Fruit fly (Drosophila melanogaster) whole organism, embryonic: ENCODE results near the gene CG18063.

Experiments used
- Abd-B ChIP-seq: fragments of 200-800 bp; sonication (Bioruptor generic); optimal IDR thresholded peaks from 2 replicates; lab custom pipeline; 2018; ENCODE audit warnings: missing biosample characterization, mild to moderate bottlenecking, missing genetic modification characterization, moderate library complexity
- B-H2 ChIP-seq: fragments of 200-800 bp; sonication (Bioruptor generic); optimal IDR thresholded peaks from 2 replicates; lab custom pipeline; 2018; ENCODE audit warnings: missing biosample characterization, mild to moderate bottlenecking, missing genetic modification characterization
- BEAF-32 ChIP-seq: fragments of 200-800 bp; sonication (Bioruptor generic); optimal IDR thresholded peaks from 3 replicates; lab custom pipeline; 2017; ENCODE audit warnings: missing biosample characterization, missing genetic modification characterization, mild to moderate bottlenecking, moderate library complexity, missing genetic modification reagents
- Bgb ChIP-seq: fragments of 200-800 bp; sonication (Bioruptor generic); IDR thresholded peaks from 2 replicates; pipeline ENCODE4 v1.3.6; 2022; ENCODE audit warnings: missing biosample characterization, missing genetic modification characterization; ENCODE audit not compliant: partially characterized antibody
- Blimp-1 ChIP-seq: fragments of 200-800 bp; sonication (Bioruptor generic); optimal IDR thresholded peaks from 3 replicates; lab custom pipeline; 2018; ENCODE audit warnings: missing biosample characterization, missing genetic modification characterization, mild to moderate bottlenecking, moderate library complexity, missing genetic modification reagents
- CG12769 ChIP-seq: fragments of 200-800 bp; sonication (Bioruptor generic); optimal IDR thresholded peaks from 2 replicates; lab custom pipeline; 2019; ENCODE audit warnings: missing biosample characterization, mild to moderate bottlenecking, missing genetic modification characterization, moderate library complexity
- CG14014 ChIP-seq: fragments of 200-800 bp; sonication (Bioruptor generic); IDR thresholded peaks from 2 replicates; pipeline ENCODE4 v1.3.6; 2022; ENCODE audit warnings: missing biosample characterization, missing genetic modification characterization
- CG14050 ChIP-seq: fragments of 200-800 bp; sonication (Bioruptor generic); IDR thresholded peaks from 3 replicates; pipeline ENCODE4 v1.3.6; 2022; ENCODE audit warnings: missing biosample characterization, missing genetic modification characterization
- CG1832 ChIP-seq: fragments of 200-800 bp; sonication (Bioruptor generic); optimal IDR thresholded peaks from 2 replicates; lab custom pipeline; 2017; ENCODE audit warnings: missing biosample characterization, mild to moderate bottlenecking, missing genetic modification characterization, inconsistent platforms
- CG6254 ChIP-seq: fragments of 200-800 bp; sonication (Bioruptor generic); optimal IDR thresholded peaks from 3 replicates; lab custom pipeline; 2017; ENCODE audit warnings: mild to moderate bottlenecking, missing biosample characterization, missing genetic modification reagents, missing genetic modification characterization
- CG6791 ChIP-seq: fragments of 200-800 bp; sonication (Bioruptor generic); IDR thresholded peaks from 3 replicates; pipeline ENCODE4 v1.3.6; 2022; ENCODE audit warnings: missing biosample characterization, missing genetic modification characterization; ENCODE audit not compliant: partially characterized antibody
- CG7271 ChIP-seq: fragments of 200-800 bp; sonication (Bioruptor generic); optimal IDR thresholded peaks from 2 replicates; lab custom pipeline; 2018; ENCODE audit warnings: missing biosample characterization, mild to moderate bottlenecking, missing genetic modification characterization, moderate library complexity
- CG8359 ChIP-seq: fragments of 200-800 bp; sonication (Bioruptor generic); optimal IDR thresholded peaks from 2 replicates; lab custom pipeline; 2017; ENCODE audit warnings: missing biosample characterization, mild to moderate bottlenecking, missing genetic modification characterization, borderline replicate concordance
- D19A ChIP-seq: fragments of 200-800 bp; optimal IDR thresholded peaks from 3 replicates; lab custom pipeline; 2019; ENCODE audit warnings: missing biosample characterization, mild to moderate bottlenecking, missing genetic modification characterization, moderate library complexity
- Dfd ChIP-seq, 2 experiments: fragments of >200 bp; optimal IDR thresholded peaks; 2 replicates each; lab custom pipeline; 2017; ENCODE audit warnings: missing biosample characterization in 2 of 2, missing genetic modification characterization in 2 of 2
- Dll ChIP-seq: fragments of 200-800 bp; sonication (Bioruptor generic); IDR thresholded peaks from 4 replicates; pipeline ENCODE4 v1.3.6; 2022; ENCODE audit warnings: missing biosample characterization, missing genetic modification characterization; ENCODE audit not compliant: partially characterized antibody
- Doc3 ChIP-seq: fragments of 200-800 bp; sonication (Bioruptor generic); IDR thresholded peaks from 3 replicates; pipeline ENCODE4 v1.3.6; 2022; ENCODE audit warnings: missing biosample characterization, missing genetic modification characterization; ENCODE audit not compliant: partially characterized antibody
- HLHmδ ChIP-seq: fragments of 200-800 bp; sonication (Bioruptor generic); optimal IDR thresholded peaks from 2 replicates; lab custom pipeline; 2018; ENCODE audit warnings: missing biosample characterization, mild to moderate bottlenecking, missing genetic modification characterization, moderate library complexity
- HmgZ ChIP-seq: fragments of 200-800 bp; sonication (Bioruptor generic); optimal IDR thresholded peaks from 2 replicates; lab custom pipeline; 2018; ENCODE audit warnings: missing biosample characterization, mild to moderate bottlenecking, missing genetic modification characterization
- Hr51 ChIP-seq, 2 experiments: fragments of 200-800 bp; sonication (Bioruptor generic); optimal IDR thresholded peaks; 2 replicates in 1 of 2; 3 replicates in 1 of 2; lab custom pipeline; 2016 to 2018; ENCODE audit warnings: missing biosample characterization in 2 of 2, missing genetic modification characterization in 2 of 2, mild to moderate bottlenecking in 1 of 2, moderate library complexity in 1 of 2
- Mad ChIP-seq: fragments of 200-800 bp; sonication (Bioruptor generic); optimal IDR thresholded peaks from 2 replicates; lab custom pipeline; 2016; ENCODE audit warnings: missing biosample characterization, missing genetic modification characterization
- Ravus ChIP-seq: fragments of 200-800 bp; sonication (Bioruptor generic); IDR thresholded peaks from 2 replicates; pipeline ENCODE4 v1.3.6; 2022; ENCODE audit warnings: missing biosample characterization, missing genetic modification characterization
- Tbp ChIP-seq: fragments of >200 bp; optimal IDR thresholded peaks from 2 replicates; lab custom pipeline; 2018; ENCODE audit warnings: missing biosample characterization, missing genetic modification characterization
- Trl ChIP-seq, 3 experiments: fragments of >200 bp in 2 of 3; fragments of 200-800 bp in 1 of 3; sonication (Bioruptor generic) in 1 of 3; optimal IDR thresholded peaks; 2 replicates in 1 of 3; 3 replicates in 2 of 3; lab custom pipeline; 2016 to 2017; ENCODE audit warnings: missing biosample characterization in 1 of 3, missing genetic modification characterization in 1 of 3
- abd-A ChIP-seq: fragments of 200-800 bp; sonication (Bioruptor generic); optimal IDR thresholded peaks from 3 replicates; lab custom pipeline; 2019; ENCODE audit warnings: missing biosample characterization, mild to moderate bottlenecking, missing genetic modification characterization, moderate library complexity
- bbx ChIP-seq: fragments of 200-800 bp; sonication (Bioruptor generic); IDR thresholded peaks from 2 replicates; pipeline ENCODE4 v1.3.6; 2022; ENCODE audit warnings: missing biosample characterization, missing genetic modification characterization; ENCODE audit not compliant: partially characterized antibody
- cg ChIP-seq: fragments of 200-800 bp; sonication (Bioruptor generic); optimal IDR thresholded peaks from 3 replicates; lab custom pipeline; 2019; ENCODE audit warnings: missing biosample characterization, mild to moderate bottlenecking, missing genetic modification characterization, moderate library complexity
- chinmo ChIP-seq: fragments of 200-800 bp; sonication (Bioruptor generic); IDR thresholded peaks from 4 replicates; pipeline ENCODE4 v1.3.6; 2022; ENCODE audit warnings: missing biosample characterization, missing genetic modification characterization; ENCODE audit not compliant: partially characterized antibody
- crol ChIP-seq: fragments of 200-800 bp; sonication (Bioruptor generic); IDR thresholded peaks from 2 replicates; pipeline ENCODE4 v1.3.6; 2022; ENCODE audit warnings: missing biosample characterization, missing genetic modification characterization
- disco-r ChIP-seq: fragments of 200-800 bp; sonication (Bioruptor generic); optimal IDR thresholded peaks from 2 replicates; lab custom pipeline; 2016; ENCODE audit warnings: missing biosample characterization, missing genetic modification characterization
- h ChIP-seq: fragments of >200 bp; optimal IDR thresholded peaks from 2 replicates; lab custom pipeline; 2017
- kah ChIP-seq: fragments of 200-800 bp; sonication (Bioruptor generic); optimal IDR thresholded peaks from 2 replicates; lab custom pipeline; 2018; ENCODE audit warnings: missing biosample characterization, mild to moderate bottlenecking, missing genetic modification characterization
- kni ChIP-seq: fragments of 200-800 bp; sonication (Bioruptor generic); optimal IDR thresholded peaks from 3 replicates; lab custom pipeline; 2017; ENCODE audit warnings: mild to moderate bottlenecking, missing biosample characterization, missing genetic modification reagents, missing genetic modification characterization
- lab ChIP-seq: fragments of 200-800 bp; sonication (Bioruptor generic); optimal IDR thresholded peaks from 3 replicates; lab custom pipeline; 2017; ENCODE audit warnings: missing biosample characterization, missing genetic modification characterization, mild to moderate bottlenecking, moderate library complexity, missing genetic modification reagents
- nmo ChIP-seq: fragments of 200-800 bp; sonication (Bioruptor generic); optimal IDR thresholded peaks from 2 replicates; lab custom pipeline; 2018; ENCODE audit warnings: missing biosample characterization, mild to moderate bottlenecking, missing genetic modification characterization, moderate library complexity
- nom ChIP-seq: fragments of 200-800 bp; sonication (Bioruptor generic); optimal IDR thresholded peaks from 2 replicates; lab custom pipeline; 2017; ENCODE audit warnings: missing biosample characterization, missing genetic modification characterization, mild to moderate bottlenecking, moderate library complexity, missing genetic modification reagents
- repo ChIP-seq: fragments of 200-800 bp; sonication (Bioruptor generic); optimal IDR thresholded peaks from 2 replicates; lab custom pipeline; 2016; ENCODE audit warnings: missing biosample characterization, missing genetic modification characterization
- sr ChIP-seq: fragments of 200-800 bp; sonication (Bioruptor generic); IDR thresholded peaks from 3 replicates; pipeline ENCODE4 v1.3.6; 2022; ENCODE audit warnings: missing biosample characterization, missing genetic modification characterization
- stwl ChIP-seq: fragments of 200-800 bp; sonication (Bioruptor generic); optimal IDR thresholded peaks from 3 replicates; lab custom pipeline; 2018; ENCODE audit warnings: missing biosample characterization, mild to moderate bottlenecking, missing genetic modification characterization, moderate library complexity
- sug ChIP-seq: fragments of 200-800 bp; optimal IDR thresholded peaks from 2 replicates; lab custom pipeline; 2019; ENCODE audit warnings: missing biosample characterization, mild to moderate bottlenecking, missing genetic modification characterization, moderate library complexity
- tap ChIP-seq: fragments of 200-800 bp; optimal IDR thresholded peaks from 3 replicates; lab custom pipeline; 2019; ENCODE audit warnings: missing biosample characterization, mild to moderate bottlenecking, missing genetic modification characterization, moderate library complexity
- tna ChIP-seq: fragments of 200-800 bp; sonication (Bioruptor generic); IDR thresholded peaks from 2 replicates; pipeline ENCODE4 v1.3.6; 2022; ENCODE audit warnings: missing biosample characterization, missing genetic modification characterization; ENCODE audit not compliant: partially characterized antibody
- toy ChIP-seq: fragments of 200-800 bp; sonication (Bioruptor generic); IDR thresholded peaks from 2 replicates; pipeline ENCODE4 v1.3.6; 2022; ENCODE audit warnings: missing biosample characterization, missing genetic modification characterization
- usp ChIP-seq: fragments of >200 bp; optimal IDR thresholded peaks from 2 replicates; lab custom pipeline; 2017; ENCODE audit warnings: missing biosample characterization, missing genetic modification characterization
- wek ChIP-seq: fragments of 200-800 bp; sonication (Bioruptor generic); optimal IDR thresholded peaks from 3 replicates; lab custom pipeline; 2018; ENCODE audit warnings: missing biosample characterization, mild to moderate bottlenecking, missing genetic modification characterization, moderate library complexity
- zen2 ChIP-seq: fragments of 200-800 bp; sonication (Bioruptor generic); IDR thresholded peaks from 3 replicates; pipeline ENCODE4 v1.3.6; 2022; ENCODE audit warnings: missing biosample characterization, missing genetic modification characterization; ENCODE audit not compliant: partially characterized antibody

Gene CG18063

DNA sequence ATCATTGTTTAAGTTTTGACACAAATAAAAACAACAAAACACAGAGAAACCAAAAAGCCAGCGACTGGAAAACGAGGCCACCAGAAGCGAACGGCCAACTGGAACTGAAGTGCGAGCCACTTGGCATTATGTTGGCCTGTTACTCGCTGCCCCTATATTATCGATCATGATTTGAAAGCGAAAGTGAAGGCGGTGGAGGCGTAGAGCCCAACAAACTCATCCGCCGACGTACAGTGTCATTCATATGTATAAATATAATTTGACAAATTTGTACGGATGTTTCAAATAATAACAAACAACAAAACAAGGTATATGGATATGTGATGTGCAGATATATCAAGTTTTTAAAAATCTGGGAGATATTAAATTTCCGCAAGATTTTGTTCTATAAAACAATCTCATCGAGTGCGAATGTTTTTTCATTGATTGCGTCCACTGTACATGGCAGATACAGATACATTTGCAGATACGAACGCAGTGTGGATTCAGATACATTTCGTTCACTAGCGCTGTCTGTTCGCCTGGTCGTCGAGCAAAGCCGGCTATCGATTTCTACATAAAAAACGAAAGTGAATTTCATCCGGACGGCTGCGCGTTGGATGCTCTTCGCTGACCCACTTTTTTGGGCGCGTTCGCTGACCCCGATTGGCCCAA lies 46.6 kb upstream of the CG18063 start (continued):
- TF ChIP-seq Abd-B (GFP tag; lab: Kevin White, UChicago) = peak; percentile 93
- peak; percentile 15 for TF ChIP-seq BEAF-32
- peak; percentile 71 for TF ChIP-seq CG7271 (tag; lab: Kevin White, UChicago)
- peak; percentile 54 for TF ChIP-seq cg
- peak; percentile 96 for TF ChIP-seq nmo (GFP tag; lab: Kevin White, UChicago)
- TF ChIP-seq CG14014 (GFP tag; lab: Robert Waterston, UW) = peak; percentile 93
- TF ChIP-seq Mad = peak; percentile 85
- TF ChIP-seq tap (tag; lab: Kevin White, UChicago) = peak; percentile 91
- TF ChIP-seq B-H2 (GFP tag; lab: Kevin White, UChicago) = peak; percentile 75
- TF ChIP-seq, all 482 proteins: peak for 436

DNA sequence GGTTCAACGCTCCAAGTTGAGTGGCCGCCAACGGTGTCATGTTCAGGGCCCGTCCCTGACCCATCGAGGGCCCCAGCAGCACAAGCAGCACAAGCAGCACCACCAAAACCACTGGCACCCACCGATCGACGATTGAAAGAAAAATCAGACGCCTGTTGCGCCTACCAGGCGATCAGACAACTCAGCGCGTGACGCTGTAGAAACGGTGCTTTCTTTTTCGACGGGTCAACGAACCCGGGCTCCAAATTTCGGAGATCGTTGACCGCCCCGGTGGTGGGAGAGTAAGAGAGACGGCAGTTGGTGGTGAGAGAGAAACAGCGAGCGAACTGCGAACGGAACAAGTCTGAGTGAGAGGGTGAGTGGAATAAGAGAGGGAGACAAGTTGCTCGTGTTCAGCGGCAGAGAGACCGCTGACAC lies 46.1 kb upstream of the CG18063 start:
- TF ChIP-seq kni (GFP tag; lab: Kevin White, UChicago) (peak; percentile 92), chinmo (GFP tag; lab: Robert Waterston, UW) (peak; percentile 100), wek (GFP tag; lab: Kevin White, UChicago) (no peak), sug (tag; lab: Kevin White, UChicago) (peak; percentile 82), HLHmδ (GFP tag; lab: Kevin White, UChicago) (peak; percentile 52), CG14050 (no peak), CG1832 (GFP tag; lab: Kevin White, UChicago) (peak; percentile 92), D19A (tag; lab: Kevin White, UChicago) (no peak), toy (GFP tag; lab: Robert Waterston, UW) (no peak), Trl (optimal IDR thresholded peaks at IDR 0.05; lab: Kevin White, UChicago) (peak; percentile 89 to 95), Trl (GFP tag; optimal IDR thresholded peaks at IDR 0.05; lab: Kevin White, UChicago) (no peak), kah (peak; percentile 98), crol (GFP tag; lab: Robert Waterston, UW) (peak; percentile 91), CG6791 (GFP tag; lab: Robert Waterston, UW) (0 out of 3 replicates have a peak, but pooled peaks have one; percentile 42), bbx (GFP tag; lab: Robert Waterston, UW) (peak; percentile 73), tna (no peak; the same call in 1 of the 2 replicates), usp (GFP tag; lab: Kevin White, UChicago) (peak; percentile 28), HmgZ (tag; lab: Kevin White, UChicago) (no peak), Hr51 (GFP tag; optimal IDR thresholded peaks at IDR 0.05; lab: Kevin White, UChicago) (no peak), Dll (GFP tag; lab: Robert Waterston, UW) (peak; percentile 32; the same call in 1 of the 4 replicates), zen2 (GFP tag; lab: Robert Waterston, UW) (peak; percentile 57; the same call in 1 of the 3 replicates), Bgb (GFP tag; lab: Robert Waterston, UW) (peak; percentile 68; the same call in 1 of the 2 replicates), Blimp-1 (GFP tag; lab: Kevin White, UChicago) (peak; percentile 90), Tbp (GFP tag; lab: Kevin White, UChicago) (no peak), CG8359 (no peak), disco-r (GFP tag; lab: Kevin White, UChicago) (no peak), sr (GFP tag; lab: Robert Waterston, UW) (peak; percentile 49; the same call in 1 of the 3 replicates), CG12769 (tag; lab: Kevin White, UChicago) (peak; percentile 78), stwl (no peak), Ravus (no peak), Doc3 (GFP tag; lab: Robert Waterston, UW) (0 out of 3 replicates have a peak, but pooled peaks have one; percentile 12), h (lab: Kevin White, UChicago) (no peak), Dfd (GFP tag; optimal IDR thresholded peaks at IDR 0.05; lab: Kevin White, UChicago) (no peak), CG6254 (GFP tag; lab: Kevin White, UChicago) (no peak), lab (GFP tag; lab: Kevin White, UChicago) (no peak), nom (GFP tag; lab: Kevin White, UChicago) (peak; percentile 3), abd-A (tag; lab: Kevin White, UChicago) (peak; percentile 80), repo (GFP tag; lab: Kevin White, UChicago) (no peak)
